5 worm cellular contexts compared by ENCODE assay signal in genomic region chrII:5660736-5661734, ce11.
TF ChIP-seq lines count a peak whose summit lies in the region.

ift-43 (minus strand) TSS chrII:5660786.
mdt-26 (plus strand) TSS chrII:5661181.

TF ChIP-seq in whole organism, L1 larva, 84 proteins besides CTCF, POLR2A, EP300 and RAD21 (continues in another document):
- TF ChIP-seq efl-3 (GFP tag; optimal IDR thresholded peaks at IDR 0.05; lab: Kevin White, UChicago) = peak; percentile 74
- TF ChIP-seq pax-3 (tag; optimal IDR thresholded peaks at IDR 0.05; lab: Kevin White, UChicago) = peak; percentile 53
- peak; percentile 93 for TF ChIP-seq nhr-71 (tag; optimal IDR thresholded peaks at IDR 0.05; lab: Kevin White, UChicago)
- TF ChIP-seq skn-1 (tag; optimal IDR thresholded peaks at IDR 0.05; lab: Kevin White, UChicago) = peak; percentile 84
- TF ChIP-seq lin-39 (tag; optimal IDR thresholded peaks at IDR 0.05; lab: Kevin White, UChicago) = peak; percentile 38
- no peak for TF ChIP-seq mef-2 (tag; optimal IDR thresholded peaks at IDR 0.05; lab: Kevin White, UChicago)
- peak; percentile 90 for TF ChIP-seq fkh-8 (tag; optimal IDR thresholded peaks at IDR 0.05; lab: Kevin White, UChicago)
- TF ChIP-seq ztf-4 (tag; optimal IDR thresholded peaks at IDR 0.05; lab: Kevin White, UChicago) = peak; percentile 73
- peak; percentile 58 for TF ChIP-seq ceh-8 (GFP tag; optimal IDR thresholded peaks at IDR 0.05; lab: Kevin White, UChicago)
- TF ChIP-seq ets-5 (GFP tag; IDR thresholded peaks at IDR 0.05; lab: Robert Waterston, UW) = no peak
- peak; percentile 67 for TF ChIP-seq lin-15B (tag; optimal IDR thresholded peaks at IDR 0.05; lab: Kevin White, UChicago)
- TF ChIP-seq lin-14 (GFP tag; optimal IDR thresholded peaks at IDR 0.05; lab: Kevin White, UChicago) = peak; percentile 76
- peak; percentile 1 for TF ChIP-seq pag-3 (tag; optimal IDR thresholded peaks at IDR 0.05; lab: Kevin White, UChicago; ENCODE audit: borderline replicate concordance, insufficient read depth)
- peak; percentile 68 to 74 for TF ChIP-seq efl-1 (optimal IDR thresholded peaks at IDR 0.05; lab: Kevin White, UChicago)
- peak; percentile 64 to 96 for TF ChIP-seq efl-1 (GFP tag; optimal IDR thresholded peaks at IDR 0.05 in 1 of 2; lab: Kevin White, UChicago)
- peak; percentile 57 for TF ChIP-seq elt-2 (tag; optimal IDR thresholded peaks at IDR 0.05; lab: Kevin White, UChicago)
- TF ChIP-seq snpc-4 (tag; optimal IDR thresholded peaks at IDR 0.05; lab: Kevin White, UChicago) = peak; percentile 58
- peak; percentile 93 for TF ChIP-seq swsn-7 (tag; optimal IDR thresholded peaks at IDR 0.05; lab: Kevin White, UChicago)

TF ChIP-seq in whole organism, L3 larva, 47 proteins besides CTCF, POLR2A, EP300 and RAD21 (continues in another document):
- TF ChIP-seq ztf-11 (tag; optimal IDR thresholded peaks at IDR 0.05; lab: Kevin White, UChicago) (no peak), lin-15B (tag; optimal IDR thresholded peaks at IDR 0.05; lab: Kevin White, UChicago) (peak; percentile 80), egl-5 (tag; optimal IDR thresholded peaks at IDR 0.05; lab: Kevin White, UChicago) (peak; percentile 60), mml-1 (tag; optimal IDR thresholded peaks at IDR 0.05; lab: Kevin White, UChicago) (no peak), nhr-77 (tag; optimal IDR thresholded peaks at IDR 0.05; lab: Kevin White, UChicago) (no peak), eor-1 (tag; optimal IDR thresholded peaks at IDR 0.05; lab: Kevin White, UChicago) (no peak), nhr-28 (tag; optimal IDR thresholded peaks at IDR 0.05; lab: Kevin White, UChicago) (no peak), R02D3.7 (tag; optimal IDR thresholded peaks at IDR 0.05; lab: Kevin White, UChicago) (no peak), fkh-10 (GFP tag; optimal IDR thresholded peaks at IDR 0.05; lab: Kevin White, UChicago) (peak; percentile 19), nhr-43 (tag; optimal IDR thresholded peaks at IDR 0.05; lab: Kevin White, UChicago; ENCODE audit: poor library complexity, severe bottlenecking) (peak; percentile 78), zag-1 (tag; optimal IDR thresholded peaks at IDR 0.05; lab: Kevin White, UChicago) (no peak), elt-2 (tag; optimal IDR thresholded peaks at IDR 0.05; lab: Kevin White, UChicago) (peak; percentile 65), nhr-67 (tag; optimal IDR thresholded peaks at IDR 0.05; lab: Kevin White, UChicago) (no peak), ceh-28 (tag; optimal IDR thresholded peaks at IDR 0.05; lab: Kevin White, UChicago) (peak; percentile 83), ceh-9 (tag; optimal IDR thresholded peaks at IDR 0.05; lab: Kevin White, UChicago) (no peak), fkh-2 (tag; optimal IDR thresholded peaks at IDR 0.05; lab: Kevin White, UChicago) (no peak), pha-4 (tag; optimal IDR thresholded peaks at IDR 0.05; lab: Kevin White, UChicago) (peak; percentile 73), ZK546.5 (tag; optimal IDR thresholded peaks at IDR 0.05; lab: Kevin White, UChicago) (no peak), pqm-1 (tag; optimal IDR thresholded peaks at IDR 0.05; lab: Kevin White, UChicago) (peak; percentile 2)

TF ChIP-seq in whole organism, early embryonic, 17 proteins besides CTCF, POLR2A, EP300 and RAD21:
- TF ChIP-seq hmg-4 (GFP tag; optimal IDR thresholded peaks at IDR 0.05; lab: Kevin White, UChicago) (peak; percentile 82), tbx-37 (GFP tag; conservative IDR thresholded peaks at IDR 0.05; lab: Robert Waterston, UW) (peak; percentile 5; the same call in 1 of the 2 replicates), ets-7 (tag; optimal IDR thresholded peaks at IDR 0.05; lab: Kevin White, UChicago) (no peak), F13C5.2 (tag; optimal IDR thresholded peaks at IDR 0.05; lab: Kevin White, UChicago) (peak; percentile 46), pes-1 (GFP tag; IDR thresholded peaks at IDR 0.05; lab: Robert Waterston, UW) (peak; percentile 67), ceh-13 (GFP tag; optimal IDR thresholded peaks at IDR 0.05; lab: Kevin White, UChicago) (no peak), ama-1 (optimal IDR thresholded peaks at IDR 0.05; lab: Kevin White, UChicago) (peak; percentile 98), aly-1 (tag; optimal IDR thresholded peaks at IDR 0.05; lab: Kevin White, UChicago) (no peak), flt-1 (GFP tag; IDR thresholded peaks at IDR 0.05; lab: Robert Waterston, UW) (peak; percentile 54; the same call in 1 of the 2 replicates), ceh-36 (tag; optimal IDR thresholded peaks at IDR 0.05; lab: Kevin White, UChicago) (peak; percentile 27), hmbx-1 (tag; optimal IDR thresholded peaks at IDR 0.05; lab: Kevin White, UChicago) (no peak), B0310.2 (tag; optimal IDR thresholded peaks at IDR 0.05; lab: Kevin White, UChicago) (peak; percentile 24), tbx-11 (GFP tag; IDR thresholded peaks at IDR 0.05; lab: Robert Waterston, UW) (peak; percentile 67), sea-1 (GFP tag; conservative IDR thresholded peaks at IDR 0.05; lab: Robert Waterston, UW) (peak; percentile 82), scrt-1 (GFP tag; IDR thresholded peaks at IDR 0.05; lab: Robert Waterston, UW) (peak; percentile 76)

TF ChIP-seq in whole organism, midembryonic, 9 proteins besides CTCF, POLR2A, EP300 and RAD21:
- TF ChIP-seq cog-1 (tag; optimal IDR thresholded peaks at IDR 0.05; lab: Kevin White, UChicago) = peak; percentile 18
- TF ChIP-seq tab-1 (GFP tag; IDR thresholded peaks at IDR 0.05; lab: Robert Waterston, UW) = peak; percentile 76
- TF ChIP-seq klf-2 (GFP tag; conservative IDR thresholded peaks at IDR 0.05; lab: Robert Waterston, UW) = peak; percentile 48; the same call in 1 of the 2 replicates
- TF ChIP-seq ztf-29 (GFP tag; IDR thresholded peaks at IDR 0.05; lab: Robert Waterston, UW) = peak; percentile 61; the same call in 1 of the 2 replicates
- peak; percentile 80 for TF ChIP-seq ztf-23 (GFP tag; IDR thresholded peaks at IDR 0.05; lab: Robert Waterston, UW)
- 0 out of 2 replicates have a peak, but pooled peaks have one; percentile 7 for TF ChIP-seq ref-1 (GFP tag; conservative IDR thresholded peaks at IDR 0.05; lab: Robert Waterston, UW)
- TF ChIP-seq flt-1 (GFP tag; IDR thresholded peaks at IDR 0.05; lab: Robert Waterston, UW) = peak; percentile 86
- TF ChIP-seq T22C8.4 (GFP tag; IDR thresholded peaks at IDR 0.05; lab: Robert Waterston, UW) = peak; percentile 78
- TF ChIP-seq med-1 (GFP tag; optimal IDR thresholded peaks at IDR 0.05; lab: Kevin White, UChicago; ENCODE audit: insufficient read depth) = peak; percentile 56

TF ChIP-seq in whole organism, young adult, 124 proteins besides CTCF, POLR2A, EP300 and RAD21 (continues in another document):
- no peak for TF ChIP-seq B0261.1 (tag; optimal IDR thresholded peaks at IDR 0.05; lab: Kevin White, UChicago)
- no peak for TF ChIP-seq dpff-1 (tag; optimal IDR thresholded peaks at IDR 0.05; lab: Kevin White, UChicago)
- no peak for TF ChIP-seq K12H6.12 (tag; optimal IDR thresholded peaks at IDR 0.05; lab: Kevin White, UChicago)
- TF ChIP-seq ceh-58 (GFP tag; IDR thresholded peaks at IDR 0.05; lab: Robert Waterston, UW) = no peak
- TF ChIP-seq ceh-40 (GFP tag; IDR thresholded peaks at IDR 0.05; lab: Robert Waterston, UW) = peak; percentile 83; the same call in 1 of the 2 replicates
- no peak for TF ChIP-seq T26A5.8 (tag; optimal IDR thresholded peaks at IDR 0.05; lab: Kevin White, UChicago)
- peak; percentile 98 for TF ChIP-seq sptf-2 (GFP tag; optimal IDR thresholded peaks at IDR 0.05; lab: Kevin White, UChicago)
- TF ChIP-seq bed-1 (GFP tag; IDR thresholded peaks at IDR 0.05; lab: Robert Waterston, UW) = 0 out of 2 replicates have a peak, but pooled peaks have one; percentile 86
- TF ChIP-seq bed-2 (GFP tag; IDR thresholded peaks at IDR 0.05; lab: Robert Waterston, UW) = peak; percentile 55; the same call in 1 of the 2 replicates
- no peak for TF ChIP-seq Y56A3A.18 (GFP tag; IDR thresholded peaks at IDR 0.05; lab: Robert Waterston, UW)
- peak; percentile 44 for TF ChIP-seq efl-1 (GFP tag; optimal IDR thresholded peaks at IDR 0.05; lab: Kevin White, UChicago)
- no peak for TF ChIP-seq F37B4.10 (GFP tag; IDR thresholded peaks at IDR 0.05; lab: Robert Waterston, UW)
- TF ChIP-seq die-1 (tag; optimal IDR thresholded peaks at IDR 0.05; lab: Kevin White, UChicago) = no peak
- TF ChIP-seq T07F8.4 (tag; optimal IDR thresholded peaks at IDR 0.05; lab: Kevin White, UChicago) = peak; percentile 32
- peak; percentile 71; the same call in 1 of the 2 replicates for TF ChIP-seq Y67H2A.10 (GFP tag; conservative IDR thresholded peaks at IDR 0.05; lab: Robert Waterston, UW)
- TF ChIP-seq hlh-12 (tag; optimal IDR thresholded peaks at IDR 0.05; lab: Kevin White, UChicago) = no peak
- TF ChIP-seq rcor-1 (GFP tag; IDR thresholded peaks at IDR 0.05; lab: Robert Waterston, UW) = no peak; the same call in 1 of the 2 replicates
- 0 out of 2 replicates have a peak, but pooled peaks have one; percentile 43 for TF ChIP-seq F33H1.4 (GFP tag; IDR thresholded peaks at IDR 0.05; lab: Robert Waterston, UW)
- peak; percentile 10; the same call in 1 of the 2 replicates for TF ChIP-seq hmg-20 (GFP tag; IDR thresholded peaks at IDR 0.05; lab: Robert Waterston, UW)
- peak; percentile 76 for TF ChIP-seq tbp1 (GFP tag; optimal IDR thresholded peaks at IDR 0.05; lab: Kevin White, UChicago)
- TF ChIP-seq ceh-27 (GFP tag; optimal IDR thresholded peaks at IDR 0.05; lab: Kevin White, UChicago) = peak; percentile 84
- peak; percentile 48; the same call in 1 of the 2 replicates for TF ChIP-seq lir-1 (GFP tag; conservative IDR thresholded peaks at IDR 0.05; lab: Robert Waterston, UW)
- peak; percentile 84 for TF ChIP-seq C06A6.2 (GFP tag; conservative IDR thresholded peaks at IDR 0.05; lab: Robert Waterston, UW)
- peak; percentile 11 for TF ChIP-seq mel-28 (tag; optimal IDR thresholded peaks at IDR 0.05; lab: Kevin White, UChicago; ENCODE audit: borderline replicate concordance)
- TF ChIP-seq nhr-80 (tag; optimal IDR thresholded peaks at IDR 0.05; lab: Kevin White, UChicago) = no peak
- TF ChIP-seq F57A8.1 (GFP tag; optimal IDR thresholded peaks at IDR 0.05; lab: Kevin White, UChicago) = peak; percentile 80
- TF ChIP-seq rec-8 (tag; optimal IDR thresholded peaks at IDR 0.05; lab: Kevin White, UChicago) = peak; percentile 11 to 40
- 0 out of 2 replicates have a peak, but pooled peaks have one; percentile 13 for TF ChIP-seq ceh-91 (GFP tag; IDR thresholded peaks at IDR 0.05; lab: Robert Waterston, UW)
- peak in 2 of 3 experiments; percentile 0 to 60 for TF ChIP-seq lin-35 (GFP tag; optimal IDR thresholded peaks at IDR 0.05; lab: Kevin White, UChicago)
- TF ChIP-seq cebp-1 (GFP tag; IDR thresholded peaks at IDR 0.05; lab: Robert Waterston, UW) = peak; percentile 77
- TF ChIP-seq cebp-1 (tag; optimal IDR thresholded peaks at IDR 0.05; lab: Kevin White, UChicago) = peak; percentile 80
- TF ChIP-seq ztf-6 (GFP tag; IDR thresholded peaks at IDR 0.05; lab: Robert Waterston, UW) = peak; percentile 77
- peak; percentile 66; the same call in 1 of the 2 replicates for TF ChIP-seq Y53G8AR.9 (GFP tag; conservative IDR thresholded peaks at IDR 0.05; lab: Robert Waterston, UW)

Comparison
In these comparisons a context has a peak if more than half of its experiments do, and no peak if none do; other contexts are left out.
1. Of the 8 proteins assayed by ChIP-seq in both whole organism, young adult and whole organism, L1 larva: peak only in whole organism, young adult: none; only in whole organism, L1 larva: none; in both: ama-1, dpl-1, efl-1, lin-35, nhr-90 and snpc-4; in neither: 2.